Fruit fly (Drosophila melanogaster) Kc167 (cell line): Measurements from ENCODE around the gene Ggt-1.

ENCODE experiments used
- Myc ChIP-seq: fragments of >200 bp; optimal IDR thresholded peaks from 2 replicates; lab custom pipeline; 2017; ENCODE audit warnings: missing external identifiers
- Sin3A ChIP-seq: fragments of >200 bp; optimal IDR thresholded peaks from 2 replicates; lab custom pipeline; 2018; ENCODE audit warnings: missing external identifiers
- h ChIP-seq: fragments of >200 bp; optimal IDR thresholded peaks from 3 replicates; lab custom pipeline; 2018; ENCODE audit warnings: missing external identifiers
- insv ChIP-seq: fragments of >200 bp; optimal IDR thresholded peaks from 3 replicates; lab custom pipeline; 2018; ENCODE audit warnings: missing external identifiers
- psq ChIP-seq: fragments of >200 bp; optimal IDR thresholded peaks from 2 replicates; lab custom pipeline; 2017; ENCODE audit warnings: missing external identifiers
- ttk ChIP-seq: sonication (Bioruptor generic); optimal IDR thresholded peaks from 2 replicates; lab custom pipeline; 2017; ENCODE audit warnings: missing external identifiers

Ggt-1 gene

DNA sequence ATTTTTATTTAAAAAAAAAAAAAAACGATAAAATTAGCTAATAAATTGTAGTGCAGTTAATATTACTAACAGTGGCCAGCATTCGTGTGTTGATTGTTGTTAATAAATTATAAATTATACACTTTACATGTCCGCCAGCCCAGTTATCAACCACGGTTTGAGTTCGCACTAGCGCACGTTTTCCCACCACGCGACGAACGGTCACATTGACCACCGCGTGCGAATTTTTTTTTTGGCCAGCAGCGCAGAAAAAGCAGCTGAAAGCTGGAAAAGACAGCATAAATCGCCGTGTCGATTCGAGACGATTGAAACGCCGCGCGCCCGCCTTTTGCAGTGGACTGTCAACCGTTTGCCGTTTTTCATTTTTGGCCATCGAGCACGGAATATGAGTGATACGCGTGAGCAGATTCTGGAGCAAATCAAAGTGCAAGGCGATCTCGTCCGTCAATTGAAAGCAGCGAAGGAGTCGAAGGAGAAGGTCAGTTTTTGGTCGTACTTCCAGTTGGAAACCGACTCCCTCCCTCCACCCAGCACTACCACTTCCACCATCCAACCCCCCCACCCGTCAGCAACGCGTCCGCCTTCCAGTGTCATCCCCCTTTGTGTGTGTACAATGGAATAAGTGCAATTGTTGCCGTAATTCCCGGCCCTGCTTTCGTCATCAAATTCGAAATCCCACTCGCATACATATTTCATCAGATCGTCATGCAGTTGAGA, 3.0 kb upstream of the Ggt-1 start, which contains the start of the genes Bx and HisRS:
Gene Bx (plus strand): TSS at position 224 of the 717 bp plus-strand sequence.
Gene HisRS (plus strand): TSS at position 224 of the 717 bp plus-strand sequence.
- no peak for TF ChIP-seq psq (lab: Kevin White, UChicago)
- TF ChIP-seq insv (lab: Kevin White, UChicago): no peak
- TF ChIP-seq Myc (lab: Kevin White, UChicago): no peak
- TF ChIP-seq ttk (lab: Kevin White, UChicago): no peak
- no peak for TF ChIP-seq h (lab: Kevin White, UChicago)
- TF ChIP-seq Sin3A (lab: Kevin White, UChicago): no peak

DNA sequence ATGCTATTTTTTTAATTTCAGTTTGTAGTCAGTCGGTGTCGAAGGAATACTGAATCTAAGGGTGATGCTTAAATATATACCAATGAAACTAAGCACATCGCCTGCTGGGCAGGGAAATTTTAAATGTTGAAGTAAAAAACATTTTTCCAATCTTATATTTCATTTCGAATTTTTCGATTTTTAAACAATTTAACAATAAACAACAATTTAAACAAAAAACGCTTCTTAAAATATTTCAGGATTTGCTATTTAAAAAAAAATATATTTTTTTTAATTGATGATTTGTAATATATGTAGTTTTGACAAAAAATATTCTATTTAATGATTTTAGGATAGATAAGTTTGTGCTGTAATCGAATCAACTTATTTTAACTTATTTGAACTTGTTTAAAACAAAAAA, 2.4 kb upstream of the Ggt-1 start, which contains the start of gene CG6470:
Gene CG6470 (minus strand): TSS at position 101 of the 400 bp plus-strand sequence.
- TF ChIP-seq h (lab: Kevin White, UChicago): no peak
- no peak for TF ChIP-seq Sin3A (lab: Kevin White, UChicago)
- no peak for TF ChIP-seq insv (lab: Kevin White, UChicago)
- no peak for TF ChIP-seq psq (lab: Kevin White, UChicago)
- no peak for TF ChIP-seq ttk (lab: Kevin White, UChicago)
- TF ChIP-seq Myc (lab: Kevin White, UChicago): no peak

DNA sequence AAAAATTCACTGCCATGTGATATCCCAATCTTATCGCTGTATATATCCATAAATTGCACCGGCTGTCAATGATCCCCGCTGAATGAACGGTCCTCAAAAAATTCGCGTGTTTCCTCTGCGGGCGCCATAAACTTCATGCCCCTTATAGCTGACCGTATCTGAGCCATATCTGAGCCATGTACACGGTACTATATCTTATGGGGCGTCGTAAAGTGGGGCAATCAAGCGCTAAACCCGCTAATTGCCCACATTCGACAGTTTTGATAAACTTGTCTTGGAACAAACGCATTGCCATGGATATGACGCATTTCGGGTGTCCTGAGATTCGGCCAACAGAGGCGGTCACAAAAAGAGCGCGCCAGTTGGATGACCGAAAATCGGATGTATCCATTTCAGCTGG, 1.4 kb downstream of the Ggt-1 start:
- no peak for TF ChIP-seq insv (lab: Kevin White, UChicago)
- TF ChIP-seq ttk (lab: Kevin White, UChicago): no peak
- TF ChIP-seq Sin3A (lab: Kevin White, UChicago): no peak
- no peak for TF ChIP-seq h (lab: Kevin White, UChicago)
- TF ChIP-seq psq (lab: Kevin White, UChicago): no peak
- TF ChIP-seq Myc (lab: Kevin White, UChicago): no peak

DNA sequence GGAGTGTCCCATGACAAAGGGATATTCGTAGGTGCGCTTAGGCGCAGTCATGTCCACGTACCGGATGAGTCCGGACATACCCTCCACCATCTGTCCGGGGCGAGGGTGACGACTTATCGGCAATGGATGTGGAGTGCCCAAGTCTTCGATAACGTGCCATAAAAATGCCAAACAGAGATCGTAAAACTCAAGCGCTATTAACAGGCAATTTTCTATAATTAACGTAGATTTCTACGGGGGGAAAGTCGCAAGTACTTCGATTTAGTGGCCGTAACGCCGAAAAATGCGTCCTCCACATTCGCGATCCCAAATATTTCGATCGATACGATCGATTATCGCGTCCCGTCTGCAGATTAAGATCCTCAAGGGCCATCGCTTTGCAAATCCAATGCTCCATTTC, 2.9 kb downstream of the Ggt-1 start:
- TF ChIP-seq ttk (lab: Kevin White, UChicago): no peak
- TF ChIP-seq h (lab: Kevin White, UChicago): no peak
- no peak for TF ChIP-seq insv (lab: Kevin White, UChicago)
- TF ChIP-seq psq (lab: Kevin White, UChicago): no peak
- TF ChIP-seq Myc (lab: Kevin White, UChicago): no peak
- TF ChIP-seq Sin3A (lab: Kevin White, UChicago): no peak

DNA sequence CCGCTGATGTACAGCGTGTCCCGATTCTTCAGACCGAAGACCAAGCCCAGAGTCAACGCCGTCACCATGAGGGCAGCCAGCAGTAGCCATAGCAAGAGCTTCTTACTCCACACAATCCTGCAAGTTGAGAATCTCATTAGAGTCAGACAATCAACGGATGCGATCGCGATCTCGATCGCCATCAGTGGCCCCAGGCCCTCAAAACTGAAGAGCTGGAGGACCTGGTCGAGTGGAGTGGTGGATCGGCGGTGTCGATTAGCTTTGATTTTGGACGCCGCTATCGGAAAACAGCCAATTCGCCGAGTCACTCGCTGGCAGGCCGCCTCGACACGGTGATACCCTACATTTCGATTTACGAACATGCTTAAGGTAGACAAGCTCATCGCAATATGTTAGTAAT, 3.8 kb downstream of the Ggt-1 start:
- no peak for TF ChIP-seq ttk (lab: Kevin White, UChicago)
- no peak for TF ChIP-seq Myc (lab: Kevin White, UChicago)
- TF ChIP-seq h (lab: Kevin White, UChicago): no peak
- no peak for TF ChIP-seq psq (lab: Kevin White, UChicago)
- no peak for TF ChIP-seq insv (lab: Kevin White, UChicago)
- TF ChIP-seq Sin3A (lab: Kevin White, UChicago): no peak

DNA sequence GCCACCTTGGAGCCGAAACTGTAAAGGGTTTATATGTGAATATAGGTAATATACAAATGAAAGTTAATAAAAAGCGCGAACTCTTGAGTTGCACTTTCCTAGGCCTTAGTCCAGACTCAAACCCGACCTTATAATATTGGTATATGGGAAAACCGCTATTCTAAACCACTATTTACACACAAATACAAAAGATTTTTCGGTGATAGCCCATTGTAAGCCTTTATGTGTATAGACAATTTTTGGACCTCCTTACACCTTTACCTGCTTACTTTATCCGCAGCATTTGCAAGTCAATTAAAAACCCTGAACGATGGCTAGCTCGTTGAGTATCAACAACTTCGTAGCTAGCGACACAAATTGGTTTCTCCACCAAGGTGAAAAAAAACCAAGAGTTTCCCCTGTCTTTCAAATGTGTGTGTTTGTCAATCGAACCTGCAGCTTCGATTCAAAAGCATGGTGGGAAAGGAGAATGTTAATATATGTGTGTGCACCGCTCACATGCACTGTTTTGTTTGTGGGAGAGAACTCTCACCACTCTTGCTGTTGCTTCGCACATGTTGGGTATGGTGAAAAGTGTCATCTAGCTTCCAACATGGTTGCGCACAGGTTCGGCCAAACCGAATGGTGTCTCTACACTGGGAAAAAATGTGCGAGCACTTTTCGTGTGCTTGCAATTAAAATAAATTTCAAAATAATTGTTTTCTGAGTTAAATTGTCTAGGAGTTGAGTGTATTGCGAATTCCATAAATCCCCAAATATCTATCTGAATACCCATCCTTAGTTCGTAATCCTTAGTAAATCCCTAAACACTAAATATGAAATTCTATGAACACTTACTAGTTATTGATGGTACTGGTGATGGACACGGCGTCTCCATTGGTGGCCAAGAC, 5.4 kb downstream of the Ggt-1 start:
- TF ChIP-seq h (lab: Kevin White, UChicago): no peak
- no peak for TF ChIP-seq Myc (lab: Kevin White, UChicago)
- no peak for TF ChIP-seq psq (lab: Kevin White, UChicago)
- TF ChIP-seq insv (lab: Kevin White, UChicago): no peak
- TF ChIP-seq ttk (lab: Kevin White, UChicago): no peak
- no peak for TF ChIP-seq Sin3A (lab: Kevin White, UChicago)

DNA sequence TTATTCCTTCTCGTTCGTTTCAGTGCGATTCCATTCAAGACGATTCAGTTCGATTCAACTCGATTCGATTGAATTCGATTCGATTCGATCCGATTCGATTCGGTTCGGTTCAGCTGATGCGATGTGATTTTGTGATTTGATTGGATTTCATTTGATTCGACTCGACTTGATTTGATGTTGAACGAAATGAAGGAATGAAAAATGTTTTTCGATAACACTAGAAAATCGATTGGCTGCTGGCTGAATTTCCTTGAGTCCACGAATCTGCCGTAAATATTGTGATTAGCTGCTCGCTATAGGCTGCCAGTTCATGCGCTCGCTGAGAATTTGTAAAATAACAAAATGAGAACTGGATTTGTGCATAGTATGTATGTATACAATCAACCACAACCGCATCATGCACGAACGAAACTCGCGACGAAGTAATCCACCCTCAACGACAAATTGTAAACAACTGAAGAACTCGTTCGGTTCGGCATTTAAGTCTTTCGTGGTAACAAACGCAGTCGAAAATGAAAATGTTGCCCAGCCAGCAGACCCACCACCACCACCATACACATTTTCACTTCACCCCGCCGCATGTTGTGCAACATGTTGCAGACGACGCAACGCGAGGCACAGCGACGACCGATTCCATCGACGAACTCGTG, 7.2 kb downstream of the Ggt-1 start, which contains the start of gene Wnt5:
Gene Wnt5 (minus strand): TSS at position 458 of the 650 bp plus-strand sequence.
- TF ChIP-seq h (lab: Kevin White, UChicago) (no peak), Myc (lab: Kevin White, UChicago) (no peak), ttk (lab: Kevin White, UChicago) (no peak), insv (lab: Kevin White, UChicago) (no peak), Sin3A (lab: Kevin White, UChicago) (no peak), psq (lab: Kevin White, UChicago) (no peak)

DNA sequence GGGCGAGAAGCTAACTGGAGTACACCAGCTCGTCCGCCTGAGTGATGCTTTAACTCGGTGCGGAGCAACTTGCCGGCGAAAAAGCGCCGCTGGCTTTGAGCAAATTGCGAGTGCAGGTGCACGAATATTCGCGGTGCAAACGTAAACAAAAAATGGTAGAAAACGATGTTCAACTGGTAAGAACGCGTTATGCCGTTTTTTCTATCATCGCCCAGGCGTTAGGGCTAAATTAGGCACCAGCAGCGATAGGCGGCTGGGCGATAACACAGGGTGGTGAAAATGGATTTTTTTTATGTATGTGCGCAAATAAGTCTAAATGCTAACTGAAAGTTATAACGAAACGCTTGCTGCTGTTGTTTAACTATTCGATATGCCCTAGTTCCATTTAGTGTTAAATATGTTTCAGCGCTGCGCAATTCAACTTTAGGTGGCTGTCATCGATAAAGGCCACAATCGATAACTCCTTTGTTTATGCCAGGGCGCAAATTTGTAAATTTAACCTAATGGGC, 12.6 kb downstream of the Ggt-1 start, which contains the start of the genes Pgant7 and Xrcc2:
Gene Pgant7 (minus strand): TSS at position 308 of the 509 bp plus-strand sequence.
Gene Xrcc2 (plus strand): TSS at position 449 of the 509 bp plus-strand sequence.
- TF ChIP-seq insv (lab: Kevin White, UChicago): no peak
- TF ChIP-seq ttk (lab: Kevin White, UChicago): no peak
- TF ChIP-seq psq (lab: Kevin White, UChicago): no peak
- no peak for TF ChIP-seq Sin3A (lab: Kevin White, UChicago)
- TF ChIP-seq Myc (lab: Kevin White, UChicago): no peak

DNA sequence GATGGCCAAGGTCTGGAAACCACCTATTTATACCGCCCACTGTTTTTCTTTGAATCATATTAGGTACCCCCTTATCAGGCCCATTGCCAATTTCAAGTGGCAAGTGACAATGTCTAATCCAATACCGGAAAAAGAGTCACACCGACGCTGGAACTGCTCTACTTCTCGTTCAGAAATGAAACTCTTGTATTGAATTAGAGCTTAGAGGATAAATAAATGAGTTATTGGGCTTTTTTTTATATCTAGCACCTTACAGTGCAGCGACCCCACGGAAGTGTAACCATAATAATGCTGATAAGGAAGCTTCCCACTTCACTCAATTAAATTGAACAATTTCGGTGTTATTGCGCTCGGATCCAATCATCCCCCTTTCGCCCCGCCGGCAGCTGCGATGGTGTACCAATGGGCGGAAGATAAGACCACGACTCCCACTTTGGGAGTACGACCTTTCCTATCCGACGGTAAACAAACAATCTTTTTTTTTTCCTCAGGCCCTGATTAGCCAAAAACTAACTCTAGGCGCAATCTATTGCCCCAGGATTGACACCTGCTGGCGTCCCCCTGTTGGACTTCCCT, 18.1 kb downstream of the Ggt-1 start, which contains the start of gene CG15043:
Gene CG15043 (minus strand): TSS at position 4 of the 576 bp plus-strand sequence.
- TF ChIP-seq Myc (lab: Kevin White, UChicago): no peak
- no peak for TF ChIP-seq insv (lab: Kevin White, UChicago)
- no peak for TF ChIP-seq psq (lab: Kevin White, UChicago)
- no peak for TF ChIP-seq Sin3A (lab: Kevin White, UChicago)
- TF ChIP-seq ttk (lab: Kevin White, UChicago): no peak
- TF ChIP-seq h (lab: Kevin White, UChicago): no peak
